Worm (Caenorhabditis elegans): ENCODE measurements around the gene C43G2.3.

DNA sequence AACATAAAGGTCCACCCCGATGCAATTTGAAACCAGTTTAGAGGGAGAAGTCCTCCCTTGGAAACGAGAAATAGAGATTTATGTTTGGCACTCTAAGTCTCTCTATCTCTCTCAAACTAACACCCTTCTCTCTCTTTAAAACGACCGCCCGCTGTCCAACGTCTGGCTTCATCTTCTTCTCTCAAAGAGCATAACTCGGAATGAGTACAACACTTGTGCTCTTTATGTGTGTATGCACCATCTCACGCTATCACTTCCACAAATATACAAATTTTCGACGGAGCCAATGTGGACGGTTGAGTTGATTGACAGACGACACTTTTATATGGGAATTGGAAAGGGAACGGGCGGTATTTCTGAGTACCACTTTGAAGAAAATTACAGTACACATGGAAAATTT lies 3.7 kb upstream of the C43G2.3 start:
- TF ChIP-seq nhr-28 (tag; optimal IDR thresholded peaks at IDR 0.05) = no peak
- TF ChIP-seq pqm-1 (tag; optimal IDR thresholded peaks at IDR 0.05) = peak; percentile 38
- no peak for TF ChIP-seq fkh-10 (GFP tag; optimal IDR thresholded peaks at IDR 0.05)
- TF ChIP-seq eor-1 (tag; optimal IDR thresholded peaks at IDR 0.05) = no peak
- no peak for TF ChIP-seq egl-5 (tag; optimal IDR thresholded peaks at IDR 0.05)
- no peak for TF ChIP-seq unc-62 (GFP tag; optimal IDR thresholded peaks at IDR 0.05)
- TF ChIP-seq lsy-12 (tag; optimal IDR thresholded peaks at IDR 0.05) = no peak

Data from whole organism, L3 larva.